Worm (Caenorhabditis elegans) whole organism, L2 larva: ENCODE data around the gene rft-1.

Experiments used
- C34F6.9 ChIP-seq: fragments of 150-350 bp; optimal IDR thresholded peaks from 2 replicates; lab custom pipeline; 2014; ENCODE audit warnings: missing biosample characterization, missing genetic modification characterization
- aly-2 ChIP-seq: fragments of 150-350 bp; optimal IDR thresholded peaks from 2 replicates; lab custom pipeline; 2014; ENCODE audit warnings: missing biosample characterization, missing genetic modification characterization
- ama-1 ChIP-seq: fragments of 150-350 bp; optimal IDR thresholded peaks from 2 replicates; lab custom pipeline; 2018; ENCODE audit warnings: inconsistent platforms
- blmp-1 ChIP-seq: sonication (generic microtip); optimal IDR thresholded peaks from 2 replicates; lab custom pipeline; 2017; ENCODE audit warnings: missing genetic modification characterization, mild to moderate bottlenecking, missing compliant biosample characterization, antibody characterized with exemption, moderate library complexity; ENCODE audit not compliant: insufficient read depth
- ceh-82 ChIP-seq: fragments of 150-350 bp; optimal IDR thresholded peaks from 2 replicates; lab custom pipeline; 2014; ENCODE audit warnings: missing biosample characterization, missing genetic modification characterization
- egl-27 ChIP-seq: sonication (generic microtip); optimal IDR thresholded peaks from 3 replicates; lab custom pipeline; 2017; ENCODE audit warnings: missing biosample characterization, missing genetic modification reagents, missing genetic modification characterization
- nhr-10 ChIP-seq: sonication (generic microtip); optimal IDR thresholded peaks from 2 replicates; lab custom pipeline; 2017; ENCODE audit warnings: missing biosample characterization, missing genetic modification characterization
- nhr-11 ChIP-seq: fragments of 150-350 bp; optimal IDR thresholded peaks from 2 replicates; lab custom pipeline; 2014; ENCODE audit warnings: missing biosample characterization, missing genetic modification characterization
- nhr-77 ChIP-seq: fragments of 150-350 bp; optimal IDR thresholded peaks from 2 replicates; lab custom pipeline; 2014; ENCODE audit warnings: missing biosample characterization, missing genetic modification characterization
- skn-1 ChIP-seq: sonication (generic microtip); optimal IDR thresholded peaks from 2 replicates; lab custom pipeline; 2017; ENCODE audit warnings: missing biosample characterization, missing genetic modification characterization
- snpc-4 ChIP-seq: fragments of 150-350 bp; optimal IDR thresholded peaks from 2 replicates; lab custom pipeline; 2014; ENCODE audit warnings: missing biosample characterization, missing genetic modification characterization
- unc-62 ChIP-seq: fragments of 150-350 bp; optimal IDR thresholded peaks from 2 replicates; lab custom pipeline; 2014; ENCODE audit warnings: missing biosample characterization, missing genetic modification reagents, missing genetic modification characterization

DNA sequence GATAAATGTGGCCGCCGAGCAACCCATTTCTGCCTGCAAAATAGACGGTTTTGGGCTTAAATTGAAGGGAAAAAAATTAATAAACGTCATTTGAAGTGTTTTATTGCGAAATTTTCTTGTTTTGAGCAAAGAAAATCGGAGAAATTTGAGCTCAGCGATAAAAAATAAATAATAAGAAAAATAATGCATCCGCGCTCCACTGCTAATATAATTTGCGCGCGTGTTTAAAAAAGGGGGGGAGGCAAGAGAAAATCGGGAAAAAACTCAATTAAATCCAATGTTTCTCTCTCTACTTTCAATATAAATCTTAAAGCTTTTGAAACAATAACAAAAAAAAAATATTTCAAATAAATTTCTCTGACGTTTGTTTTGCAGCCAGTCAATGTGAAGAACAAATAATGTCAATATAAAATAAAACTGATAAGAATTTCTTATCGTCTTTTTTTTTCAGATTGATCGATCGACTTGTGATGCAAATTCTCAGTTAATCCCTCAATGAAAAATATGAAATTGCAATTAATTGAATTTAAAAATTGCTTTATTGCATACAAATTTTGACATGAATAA lies 7.6 kb upstream of the rft-1 start, which contains the start of gene rft-2:
- TF ChIP-seq C34F6.9 (tag; lab: Kevin White, UChicago), result peak; percentile 52
- no peak for TF ChIP-seq nhr-11 (tag; lab: Kevin White, UChicago)
- no peak for TF ChIP-seq skn-1
- no peak for TF ChIP-seq aly-2 (tag; lab: Kevin White, UChicago)
- TF ChIP-seq snpc-4, result no peak
- TF ChIP-seq nhr-77 (tag; lab: Kevin White, UChicago), result no peak
- TF ChIP-seq unc-62 (GFP tag; lab: Kevin White, UChicago), result no peak
- no peak for TF ChIP-seq blmp-1 (tag; lab: Kevin White, UChicago)
- no peak for TF ChIP-seq egl-27
- no peak for TF ChIP-seq ama-1 (lab: Kevin White, UChicago)
- TF ChIP-seq ceh-82, result no peak
- TF ChIP-seq nhr-10 (tag; lab: Kevin White, UChicago), result no peak
